Worm (Caenorhabditis elegans) whole organism, late embryonic: ENCODE measurements around the gene nhr-219.

Source experiments
- C08G9.2 ChIP-seq: sonication (generic microtip); optimal IDR thresholded peaks from 2 replicates; lab custom pipeline; 2016; ENCODE audit warnings: mild to moderate bottlenecking, missing genetic modification characterization, moderate library complexity, missing compliant biosample characterization
- F13H6.1 ChIP-seq: sonication (generic microtip); optimal IDR thresholded peaks from 2 replicates; lab custom pipeline; 2016; ENCODE audit warnings: missing genetic modification characterization, missing compliant biosample characterization
- K02D7.2 ChIP-seq: sonication (generic microtip); optimal IDR thresholded peaks from 2 replicates; lab custom pipeline; 2017; ENCODE audit warnings: mild to moderate bottlenecking, missing genetic modification characterization, missing compliant biosample characterization
- ceh-14 ChIP-seq: sonication (generic microtip); optimal IDR thresholded peaks from 2 replicates; lab custom pipeline; 2016; ENCODE audit warnings: missing genotype, missing genetic modification characterization, missing compliant biosample characterization
- ceh-18 ChIP-seq: sonication (generic microtip); optimal IDR thresholded peaks from 2 replicates; lab custom pipeline; 2016; ENCODE audit warnings: missing genetic modification characterization, missing compliant biosample characterization
- ceh-19 ChIP-seq: fragments of 200-800 bp; sonication (Bioruptor generic); optimal IDR thresholded peaks from 2 replicates; lab custom pipeline; 2018; ENCODE audit warnings: mild to moderate bottlenecking, missing genetic modification characterization, missing compliant biosample characterization
- ceh-2 ChIP-seq: sonication (generic microtip); optimal IDR thresholded peaks from 2 replicates; lab custom pipeline; 2016; ENCODE audit warnings: missing genotype, missing genetic modification characterization, missing compliant biosample characterization
- ceh-31 ChIP-seq: sonication (generic microtip); optimal IDR thresholded peaks from 2 replicates; lab custom pipeline; 2016; ENCODE audit warnings: missing genetic modification characterization, missing compliant biosample characterization
- ceh-34 ChIP-seq: sonication (generic microtip); optimal IDR thresholded peaks from 2 replicates; lab custom pipeline; 2016; ENCODE audit warnings: mild to moderate bottlenecking, missing genetic modification characterization, missing compliant biosample characterization
- ceh-45 ChIP-seq: fragments of 200-800 bp; sonication (Bioruptor generic); IDR thresholded peaks from 2 replicates; pipeline ENCODE4 v1.3.6; 2022; ENCODE audit warnings: missing genetic modification reagents, missing genetic modification characterization, missing compliant biosample characterization
- ceh-9 ChIP-seq: sonication (generic microtip); optimal IDR thresholded peaks from 2 replicates; lab custom pipeline; 2016; ENCODE audit warnings: mild to moderate bottlenecking, missing genetic modification characterization, inconsistent platforms, missing compliant biosample characterization
- che-1 ChIP-seq: sonication (generic microtip); optimal IDR thresholded peaks from 2 replicates; lab custom pipeline; 2016; ENCODE audit warnings: mild to moderate bottlenecking, missing genetic modification characterization, missing compliant biosample characterization
- dmd-4 ChIP-seq: sonication (generic microtip); optimal IDR thresholded peaks from 2 replicates; lab custom pipeline; 2016; ENCODE audit warnings: borderline replicate concordance, missing genetic modification characterization, missing compliant biosample characterization
- elt-4 ChIP-seq: sonication (generic microtip); optimal IDR thresholded peaks from 2 replicates; lab custom pipeline; 2016; ENCODE audit warnings: missing genetic modification characterization, missing compliant biosample characterization
- eyg-1 ChIP-seq: sonication (generic microtip); optimal IDR thresholded peaks from 2 replicates; lab custom pipeline; 2016; ENCODE audit warnings: missing genotype, missing genetic modification characterization, missing compliant biosample characterization
- fkh-10 ChIP-seq: fragments of 150-350 bp; optimal IDR thresholded peaks from 2 replicates; lab custom pipeline; 2014; ENCODE audit warnings: missing biosample characterization, missing genetic modification reagents, missing genetic modification characterization
- lim-6 ChIP-seq: sonication (generic microtip); optimal IDR thresholded peaks from 2 replicates; lab custom pipeline; 2016; ENCODE audit warnings: missing genetic modification characterization, missing compliant biosample characterization
- madf-2 ChIP-seq: sonication (generic microtip); optimal IDR thresholded peaks from 2 replicates; lab custom pipeline; 2017; ENCODE audit warnings: missing genetic modification characterization, missing compliant biosample characterization
- npax-4 ChIP-seq: sonication (generic microtip); optimal IDR thresholded peaks from 2 replicates; lab custom pipeline; 2016; ENCODE audit warnings: missing genetic modification characterization, missing compliant biosample characterization
- pat-9 ChIP-seq: fragments of 200-800 bp; sonication (Bioruptor generic); optimal IDR thresholded peaks from 2 replicates; lab custom pipeline; 2018; ENCODE audit warnings: mild to moderate bottlenecking, missing genetic modification characterization, moderate library complexity, missing compliant biosample characterization
- pax-1 ChIP-seq: fragments of 150-350 bp; optimal IDR thresholded peaks from 2 replicates; lab custom pipeline; 2014; ENCODE audit warnings: missing biosample characterization, missing genetic modification characterization
- pha-4 ChIP-seq: fragments of 150-350 bp; optimal IDR thresholded peaks from 2 replicates; lab custom pipeline; 2018; ENCODE audit warnings: missing biosample characterization, missing genetic modification reagents, missing genetic modification characterization
- pros-1 ChIP-seq: fragments of 150-350 bp; optimal IDR thresholded peaks from 2 replicates; lab custom pipeline; 2014; ENCODE audit warnings: missing biosample characterization, missing genetic modification reagents, missing genetic modification characterization
- rnt-1 ChIP-seq: sonication (generic microtip); optimal IDR thresholded peaks from 2 replicates; lab custom pipeline; 2016; ENCODE audit warnings: missing genetic modification characterization, missing compliant biosample characterization
- sdc-2 ChIP-seq: sonication (generic microtip); optimal IDR thresholded peaks from 2 replicates; lab custom pipeline; 2016; ENCODE audit warnings: missing genotype, missing genetic modification characterization, missing compliant biosample characterization
- sox-2 ChIP-seq: fragments of 200-800 bp; sonication (Bioruptor generic); IDR thresholded peaks from 2 replicates; pipeline ENCODE4 v1.3.6; 2022; ENCODE audit warnings: missing genetic modification reagents, missing genetic modification characterization, missing compliant biosample characterization
- sox-4 ChIP-seq: sonication (generic microtip); optimal IDR thresholded peaks from 2 replicates; lab custom pipeline; 2017; ENCODE audit warnings: mild to moderate bottlenecking, missing genetic modification characterization, inconsistent platforms, missing compliant biosample characterization
- syd-9 ChIP-seq: sonication (generic microtip); optimal IDR thresholded peaks from 2 replicates; lab custom pipeline; 2016; ENCODE audit warnings: mild to moderate bottlenecking, missing genetic modification characterization, moderate library complexity, missing compliant biosample characterization
- ttx-3 ChIP-seq: sonication (generic microtip); optimal IDR thresholded peaks from 2 replicates; lab custom pipeline; 2016; ENCODE audit warnings: missing genetic modification reagents, missing genetic modification characterization, missing compliant biosample characterization
- unc-3 ChIP-seq, 2 experiments: fragments of 200-800 bp in 1 of 2; sonication (Bioruptor generic) in 1 of 2; sonication (generic microtip) in 1 of 2; conservative IDR thresholded peaks in 1 of 2; optimal IDR thresholded peaks in 1 of 2; 2 replicates each; pipeline versions ENCODE4 v1.3.6 to Lab custom; 2016 to 2022; ENCODE audit warnings: missing compliant biosample characterization in 2 of 2, missing genetic modification characterization in 2 of 2, missing genetic modification reagents in 1 of 2
- unc-42 ChIP-seq: sonication (generic microtip); optimal IDR thresholded peaks from 2 replicates; lab custom pipeline; 2016; ENCODE audit warnings: missing genotype, missing genetic modification characterization, missing compliant biosample characterization
- unc-55 ChIP-seq: sonication (generic microtip); optimal IDR thresholded peaks from 2 replicates; lab custom pipeline; 2017; ENCODE audit warnings: missing biosample characterization, missing genetic modification reagents, missing genetic modification characterization
- unc-86 ChIP-seq: sonication (generic microtip); optimal IDR thresholded peaks from 2 replicates; lab custom pipeline; 2016; ENCODE audit warnings: missing genetic modification characterization, missing compliant biosample characterization
- zip-5 ChIP-seq: sonication (generic microtip); optimal IDR thresholded peaks from 2 replicates; lab custom pipeline; 2016; ENCODE audit warnings: missing genetic modification characterization, missing compliant biosample characterization
- ztf-16 ChIP-seq: sonication (generic microtip); optimal IDR thresholded peaks from 2 replicates; lab custom pipeline; 2017; ENCODE audit warnings: missing genetic modification characterization, missing compliant biosample characterization

Gene nhr-219

DNA sequence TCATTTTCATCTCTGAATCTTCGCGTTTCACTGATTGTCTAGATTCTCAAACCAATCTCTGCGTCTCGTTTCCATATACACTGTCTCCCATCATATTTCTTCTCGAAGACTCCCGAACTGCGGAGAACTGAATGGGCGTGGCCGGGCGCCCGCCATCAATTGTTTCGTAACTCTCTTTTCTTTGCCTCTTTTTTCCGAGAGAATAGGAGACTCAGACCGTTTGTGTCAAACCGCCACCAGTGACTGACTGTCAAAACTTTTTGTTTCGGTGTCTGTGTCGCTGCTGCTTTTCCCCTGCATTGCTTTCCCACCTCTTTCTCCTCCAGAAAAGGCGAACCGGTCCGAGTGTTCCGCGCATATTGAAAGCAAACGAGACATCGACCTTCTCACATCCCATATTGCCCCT is 29.8 kb downstream of the nhr-219 start, which contains the start of gene unc-23 (continued):
- TF ChIP-seq ceh-14 (tag; lab: Kevin White, UChicago) (no peak), sox-2 (GFP tag; lab: Robert Waterston, UW) (no peak), C08G9.2 (tag; lab: Kevin White, UChicago) (peak; percentile 23), unc-55 (GFP tag; lab: Kevin White, UChicago) (peak; percentile 86), pha-4 (tag; lab: Kevin White, UChicago) (no peak), ceh-31 (tag; lab: Kevin White, UChicago) (peak; percentile 36), sdc-2 (tag; lab: Kevin White, UChicago) (no peak), ceh-34 (peak; percentile 11), ceh-2 (tag; lab: Kevin White, UChicago) (no peak), F13H6.1 (tag; lab: Kevin White, UChicago) (peak; percentile 26), zip-5 (tag; lab: Kevin White, UChicago) (no peak), unc-3 (GFP tag; conservative IDR thresholded peaks at IDR 0.05; lab: Robert Waterston, UW) (no peak), unc-3 (tag; optimal IDR thresholded peaks at IDR 0.05; lab: Kevin White, UChicago) (no peak)

DNA sequence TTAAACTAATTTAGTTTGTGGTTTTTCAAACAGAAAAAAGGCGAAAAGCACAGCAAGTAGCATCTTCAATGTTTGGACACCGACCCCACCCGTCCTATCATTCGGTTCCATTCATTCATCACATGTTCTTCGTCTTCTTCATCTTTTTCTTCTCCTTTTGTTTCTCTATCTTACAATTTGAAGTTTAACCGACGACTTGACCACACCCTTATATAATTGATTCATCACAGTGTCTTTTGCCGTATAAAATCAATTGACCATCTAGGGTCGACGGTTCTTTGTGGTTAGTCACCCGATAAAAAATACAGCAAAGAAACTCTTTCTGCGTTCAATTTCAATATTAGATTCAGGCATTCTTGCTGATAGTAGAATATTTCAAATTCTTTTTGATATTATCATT is 30.9 kb downstream of the nhr-219 start:
- TF ChIP-seq madf-2 (no peak), ttx-3 (tag; lab: Kevin White, UChicago) (no peak), K02D7.2 (tag; lab: Kevin White, UChicago) (no peak), ceh-9 (tag; lab: Kevin White, UChicago) (no peak), eyg-1 (tag; lab: Kevin White, UChicago) (no peak)

DNA sequence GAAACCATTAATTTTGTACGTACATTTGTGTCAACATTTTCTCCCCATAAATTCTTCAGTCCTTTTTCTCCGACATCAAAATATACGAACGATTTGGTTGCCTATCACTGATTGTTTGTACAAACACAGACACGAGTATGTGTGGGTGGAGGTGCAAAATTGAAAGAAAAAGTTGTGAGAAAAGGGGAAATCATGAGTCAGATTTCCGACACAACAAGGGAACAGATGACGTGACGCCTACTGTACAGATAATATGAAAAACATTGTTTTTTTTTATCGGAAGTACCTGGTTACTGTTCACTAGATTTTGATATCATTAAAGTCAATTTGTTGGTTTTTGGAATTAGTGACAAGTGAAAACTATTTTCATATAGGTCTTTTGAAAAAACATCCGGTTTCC is 31.7 kb downstream of the nhr-219 start:
- TF ChIP-seq ceh-19 (GFP tag; lab: Kevin White, UChicago): no peak
- no peak for TF ChIP-seq npax-4 (tag; lab: Kevin White, UChicago)

DNA sequence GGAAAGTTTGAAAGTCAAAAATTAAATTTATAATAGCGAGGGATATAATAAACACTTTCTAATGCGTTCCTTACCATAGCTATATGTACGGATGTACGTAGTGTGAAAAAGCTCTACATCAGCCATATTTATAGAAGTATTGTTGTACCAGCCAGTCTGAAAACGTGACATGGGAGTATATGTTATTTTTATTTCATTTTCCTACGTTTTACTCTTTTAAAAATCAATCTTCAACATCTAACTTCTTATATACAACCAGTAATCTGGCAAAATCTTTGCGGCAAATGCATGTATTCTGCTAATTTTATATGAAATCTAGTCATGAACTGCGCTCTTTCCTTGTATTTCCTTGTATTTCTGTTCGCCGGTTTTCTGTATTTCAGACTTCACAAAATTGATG is 33.7 kb downstream of the nhr-219 start, which contains the start of gene H14N18.2:
TSS of gene H14N18.2 (plus strand) at position 301 of the 400 bp plus-strand sequence.
- TF ChIP-seq ztf-16 (tag; lab: Kevin White, UChicago): no peak
- TF ChIP-seq sox-4: no peak
- no peak for TF ChIP-seq C08G9.2 (tag; lab: Kevin White, UChicago)
- TF ChIP-seq che-1 (tag; lab: Kevin White, UChicago): no peak
- no peak for TF ChIP-seq unc-86 (tag; lab: Kevin White, UChicago)
- TF ChIP-seq ceh-18 (tag; lab: Kevin White, UChicago): no peak
- TF ChIP-seq unc-42 (tag; lab: Kevin White, UChicago): no peak
- TF ChIP-seq, all 69 proteins: peak for 0

DNA sequence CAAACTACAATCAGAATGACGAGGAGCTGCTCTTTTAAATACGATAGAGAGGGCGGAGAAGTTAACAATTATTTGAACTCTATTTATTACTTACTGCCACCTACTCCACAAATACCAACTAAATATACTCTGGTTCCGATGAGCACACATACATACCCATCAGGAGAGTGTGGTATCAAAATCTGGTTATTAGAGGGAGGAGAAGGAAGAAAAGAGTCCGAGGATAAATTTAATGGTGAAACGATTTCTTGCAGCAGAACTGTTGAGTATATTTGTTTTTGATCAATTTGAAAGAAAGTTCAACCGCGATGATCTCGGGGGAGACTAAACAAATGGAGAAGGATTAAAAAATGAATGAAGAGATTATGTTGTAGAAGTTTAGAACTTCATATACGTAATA is 37.0 kb downstream of the nhr-219 start, which contains the start of gene H14N18.4:
TSS of gene H14N18.4 (minus strand) at position 12 of the 400 bp plus-strand sequence.
- no peak for TF ChIP-seq ttx-3 (tag; lab: Kevin White, UChicago)
- no peak for TF ChIP-seq dmd-4
- no peak for TF ChIP-seq ceh-2 (tag; lab: Kevin White, UChicago)
- TF ChIP-seq ceh-34: no peak
- no peak for TF ChIP-seq unc-86 (tag; lab: Kevin White, UChicago)
- TF ChIP-seq pros-1 (tag; lab: Kevin White, UChicago): no peak
- no peak for TF ChIP-seq rnt-1
- no peak for TF ChIP-seq pax-1 (tag; lab: Kevin White, UChicago)
- no peak for TF ChIP-seq syd-9
- TF ChIP-seq ceh-45 (GFP tag; lab: Robert Waterston, UW): no peak
- TF ChIP-seq elt-4 (tag; lab: Kevin White, UChicago): no peak
- no peak for TF ChIP-seq fkh-10 (GFP tag; lab: Kevin White, UChicago)
- TF ChIP-seq pat-9 (tag; lab: Kevin White, UChicago): no peak
- no peak for TF ChIP-seq lim-6 (tag; lab: Kevin White, UChicago)
- TF ChIP-seq, all 69 proteins: peak for 0
